Worm (Caenorhabditis elegans) whole organism, L4 larva: ENCODE measurements around the gene B0432.9.

Experiments used
- F10B5.3 ChIP-seq: sonication (generic microtip); optimal IDR thresholded peaks from 2 replicates; lab custom pipeline; 2016; ENCODE audit warnings: mild to moderate bottlenecking, missing genetic modification characterization, missing compliant biosample characterization
- F37D6.2 ChIP-seq: sonication (generic microtip); optimal IDR thresholded peaks from 2 replicates; lab custom pipeline; 2016; ENCODE audit warnings: mild to moderate bottlenecking, missing genetic modification characterization, missing compliant biosample characterization
- ZK337.2 ChIP-seq: fragments of 200-800 bp; sonication (Bioruptor generic); IDR thresholded peaks from 2 replicates; pipeline ENCODE4 v1.3.6; 2022; ENCODE audit warnings: missing genetic modification reagents, missing genetic modification characterization, missing compliant biosample characterization
- ZK546.5 ChIP-seq, 2 experiments: sonication (generic microtip); optimal IDR thresholded peaks; 2 replicates each; lab custom pipeline; 2017; ENCODE audit warnings: missing biosample characterization in 2 of 2, missing genetic modification characterization in 2 of 2
- aly-2 ChIP-seq: sonication (generic microtip); optimal IDR thresholded peaks from 2 replicates; lab custom pipeline; 2018; ENCODE audit warnings: missing biosample characterization, missing genetic modification characterization
- ceh-82 ChIP-seq: sonication (generic microtip); optimal IDR thresholded peaks from 2 replicates; lab custom pipeline; 2017; ENCODE audit warnings: missing biosample characterization, missing genetic modification characterization
- ctbp-1 ChIP-seq: fragments of 200-800 bp; sonication (Bioruptor generic); IDR thresholded peaks from 2 replicates; pipeline ENCODE4 v1.3.6; 2022; ENCODE audit warnings: missing genetic modification reagents, missing genetic modification characterization, missing compliant biosample characterization
- daf-16 ChIP-seq, 3 experiments: sonication (generic microtip); optimal IDR thresholded peaks; 2 replicates each; lab custom pipeline; 2016 to 2017; ENCODE audit warnings: missing genetic modification characterization in 3 of 3, missing genetic modification reagents in 3 of 3, mild to moderate bottlenecking in 2 of 3, missing compliant biosample characterization in 2 of 3, missing biosample characterization in 1 of 3, moderate library complexity in 1 of 3
- daf-8 ChIP-seq: fragments of 200-800 bp; sonication (Bioruptor generic); IDR thresholded peaks from 2 replicates; pipeline ENCODE4 v1.3.6; 2022; ENCODE audit warnings: missing genetic modification characterization, missing compliant biosample characterization
- dpl-1 ChIP-seq: fragments of 150-350 bp; optimal IDR thresholded peaks from 2 replicates; lab custom pipeline; 2014; ENCODE audit warnings: missing biosample characterization, missing genetic modification reagents, missing genetic modification characterization
- jun-1 ChIP-seq: fragments of 150-350 bp; optimal IDR thresholded peaks from 2 replicates; lab custom pipeline; 2014; ENCODE audit warnings: missing biosample characterization, missing genetic modification reagents, missing genetic modification characterization
- lin-15B ChIP-seq: fragments of 150-350 bp; sonication (generic microtip); optimal IDR thresholded peaks from 3 replicates; lab custom pipeline; 2014; ENCODE audit warnings: missing biosample characterization, missing genetic modification characterization
- madf-9 ChIP-seq: fragments of 200-800 bp; sonication (Bioruptor generic); conservative IDR thresholded peaks from 2 replicates; pipeline ENCODE4 v1.3.6; 2022; ENCODE audit warnings: missing genetic modification reagents, missing genetic modification characterization, missing compliant biosample characterization
- mdl-1 ChIP-seq, 2 experiments: fragments of 150-350 bp in 1 of 2; sonication (generic microtip) in 1 of 2; optimal IDR thresholded peaks; 2 replicates each; lab custom pipeline; 2014 to 2017; ENCODE audit warnings: missing biosample characterization in 2 of 2, missing genetic modification characterization in 2 of 2
- nhr-41 ChIP-seq: fragments of 200-800 bp; sonication (Bioruptor generic); IDR thresholded peaks from 2 replicates; pipeline ENCODE4 v1.3.6; 2022; ENCODE audit warnings: missing genetic modification reagents, missing genetic modification characterization, missing compliant biosample characterization
- nhr-77 ChIP-seq: fragments of 150-350 bp; optimal IDR thresholded peaks from 2 replicates; lab custom pipeline; 2014; ENCODE audit warnings: missing biosample characterization, missing genetic modification characterization
- rbr-2 ChIP-seq: sonication (generic microtip); optimal IDR thresholded peaks from 2 replicates; lab custom pipeline; 2016; ENCODE audit warnings: missing genotype, missing genetic modification characterization, missing compliant biosample characterization
- skn-1 ChIP-seq: fragments of 150-350 bp; optimal IDR thresholded peaks from 2 replicates; lab custom pipeline; 2014; ENCODE audit warnings: missing biosample characterization, missing genetic modification characterization
- spr-3 ChIP-seq: fragments of 200-800 bp; sonication (Bioruptor generic); optimal IDR thresholded peaks from 2 replicates; lab custom pipeline; 2018; ENCODE audit warnings: mild to moderate bottlenecking, missing genetic modification characterization, missing compliant biosample characterization
- tag-97 ChIP-seq: fragments of 200-800 bp; sonication (Bioruptor generic); IDR thresholded peaks from 2 replicates; pipeline ENCODE4 v1.3.6; 2022; ENCODE audit warnings: missing genetic modification characterization, missing compliant biosample characterization

Gene B0432.9

DNA sequence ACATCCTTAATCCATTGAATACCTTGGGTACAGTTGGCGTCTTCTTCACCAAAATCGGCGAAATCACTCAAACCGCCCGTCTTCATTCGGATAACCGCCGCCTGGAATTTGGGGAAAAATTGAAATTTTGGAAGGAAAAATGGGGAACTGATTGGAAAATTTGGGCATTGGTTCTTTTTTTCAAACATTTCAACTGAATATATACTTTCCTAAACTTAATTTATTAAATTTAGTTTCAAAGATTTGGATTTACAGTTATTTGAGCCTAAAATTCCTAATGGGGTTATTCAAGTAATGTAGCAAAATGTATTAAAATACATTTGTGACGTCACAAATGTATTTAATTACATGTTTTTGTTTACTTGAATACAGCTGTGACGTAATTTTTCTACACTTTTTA, 45.8 kb downstream of the B0432.9 start, which contains the start of gene laat-1:
TSS of gene laat-1 (minus strand) at position 101 of the 400 bp plus-strand sequence.
- no peak for TF ChIP-seq ctbp-1 (GFP tag; lab: Robert Waterston, UW)
- TF ChIP-seq spr-3 = no peak
- no peak for TF ChIP-seq rbr-2 (tag; lab: Kevin White, UChicago)
- TF ChIP-seq jun-1 = no peak
- no peak for TF ChIP-seq daf-16 (GFP tag; optimal IDR thresholded peaks at IDR 0.05; lab: Kevin White, UChicago)
- TF ChIP-seq daf-16 (tag; optimal IDR thresholded peaks at IDR 0.05; lab: Kevin White, UChicago) = no peak
- TF ChIP-seq nhr-41 (GFP tag; lab: Robert Waterston, UW) = no peak
- TF ChIP-seq ZK337.2 = no peak
- no peak for TF ChIP-seq ZK546.5 (tag; optimal IDR thresholded peaks at IDR 0.05; lab: Kevin White, UChicago)
- TF ChIP-seq ceh-82 (tag; lab: Kevin White, UChicago) = no peak
- no peak for TF ChIP-seq F10B5.3 (tag; lab: Kevin White, UChicago)
- TF ChIP-seq skn-1 = no peak
- no peak for TF ChIP-seq lin-15B (tag; lab: Kevin White, UChicago)
- TF ChIP-seq mdl-1 (tag; optimal IDR thresholded peaks at IDR 0.05; lab: Kevin White, UChicago) = no peak
- no peak for TF ChIP-seq madf-9 (GFP tag; lab: Robert Waterston, UW)
- TF ChIP-seq daf-8 (GFP tag; lab: Robert Waterston, UW) = no peak
- no peak for TF ChIP-seq aly-2 (tag; lab: Kevin White, UChicago)

DNA sequence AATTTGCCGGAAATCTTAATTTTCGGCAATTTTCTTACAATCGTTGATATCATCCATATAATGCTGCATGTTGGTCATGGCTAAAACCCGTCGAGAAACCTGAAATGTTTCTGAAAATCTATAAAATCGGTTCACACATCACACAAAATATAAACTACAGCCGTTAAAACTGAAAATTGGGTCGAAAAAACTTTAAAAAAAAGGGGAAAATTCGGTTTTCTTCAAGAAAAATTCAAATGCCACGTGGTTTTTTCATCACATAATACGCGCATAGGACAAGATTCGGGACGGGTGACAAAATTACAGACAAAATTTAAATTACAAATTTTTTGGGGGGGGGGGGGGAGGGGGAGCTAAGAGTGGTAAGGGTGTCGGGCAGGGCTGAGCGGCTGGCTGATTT, 50.9 kb downstream of the B0432.9 start, which contains the start of gene Y43H11AL.1:
TSS of gene Y43H11AL.1 (minus strand) at position 101 of the 400 bp plus-strand sequence.
- TF ChIP-seq dpl-1 (GFP tag; lab: Kevin White, UChicago) = no peak
- TF ChIP-seq lin-15B (tag; lab: Kevin White, UChicago) = no peak
- no peak for TF ChIP-seq tag-97 (GFP tag; lab: Robert Waterston, UW)
- TF ChIP-seq jun-1 = no peak
- no peak for TF ChIP-seq madf-9 (GFP tag; lab: Robert Waterston, UW)
- TF ChIP-seq mdl-1 (tag; optimal IDR thresholded peaks at IDR 0.05; lab: Kevin White, UChicago) = no peak
- no peak for TF ChIP-seq F37D6.2
- no peak for TF ChIP-seq nhr-77 (tag; lab: Kevin White, UChicago)
